Worm (Caenorhabditis elegans) whole organism, L4 larva: Measurements from ENCODE around the gene K03H1.7.

ENCODE experiments used
- T26A8.4 ChIP-seq: fragments of 200-800 bp; sonication (Bioruptor generic); IDR thresholded peaks from 2 replicates; pipeline ENCODE4 v1.3.6; 2022; ENCODE audit warnings: missing genetic modification characterization, missing compliant biosample characterization
- aha-1 ChIP-seq: fragments of 150-350 bp; peaks from one replicate; lab custom pipeline; 2014; ENCODE audit warnings: missing biosample characterization, missing genetic modification characterization
- ama-1 ChIP-seq: fragments of 150-350 bp; optimal IDR thresholded peaks from 2 replicates; lab custom pipeline; 2014; ENCODE audit warnings: inconsistent platforms, mixed read lengths
- egl-43 ChIP-seq: fragments of 200-800 bp; sonication (Bioruptor generic); IDR thresholded peaks from 2 replicates; pipeline ENCODE4 v1.3.6; 2022; ENCODE audit warnings: missing genetic modification reagents, missing genetic modification characterization, missing compliant biosample characterization
- hlh-30 ChIP-seq: sonication (generic microtip); optimal IDR thresholded peaks from 2 replicates; lab custom pipeline; 2017; ENCODE audit warnings: antibody characterized with exemption, mild to moderate bottlenecking, missing genetic modification characterization, missing compliant biosample characterization; ENCODE audit not compliant: insufficient read depth
- lir-3 ChIP-seq: sonication (generic microtip); optimal IDR thresholded peaks from 2 replicates; lab custom pipeline; 2016; ENCODE audit warnings: mild to moderate bottlenecking, missing genetic modification characterization, missing compliant biosample characterization
- mes-2 ChIP-seq: sonication (generic microtip); optimal IDR thresholded peaks from 2 replicates; lab custom pipeline; 2016; ENCODE audit warnings: missing genotype, mild to moderate bottlenecking, missing genetic modification characterization, missing compliant biosample characterization; ENCODE audit not compliant: poor library complexity, severe bottlenecking
- snpc-4 ChIP-seq: fragments of 150-350 bp; optimal IDR thresholded peaks from 2 replicates; lab custom pipeline; 2014; ENCODE audit warnings: missing biosample characterization, missing genetic modification characterization
- unc-130 ChIP-seq: sonication (generic microtip); optimal IDR thresholded peaks from 2 replicates; lab custom pipeline; 2016; ENCODE audit warnings: missing genetic modification reagents, missing genetic modification characterization, missing compliant biosample characterization
- unc-62 ChIP-seq, 3 experiments: fragments of 150-350 bp in 1 of 3; sonication (generic microtip); optimal IDR thresholded peaks in 2 of 3; peaks in 1 of 3; 1 replicate in 1 of 3; 2 replicates in 2 of 3; lab custom pipeline; 2014 to 2017; ENCODE audit warnings: missing biosample characterization in 3 of 3, missing genetic modification characterization in 3 of 3, missing genetic modification reagents in 3 of 3, missing genotype in 1 of 3

DNA sequence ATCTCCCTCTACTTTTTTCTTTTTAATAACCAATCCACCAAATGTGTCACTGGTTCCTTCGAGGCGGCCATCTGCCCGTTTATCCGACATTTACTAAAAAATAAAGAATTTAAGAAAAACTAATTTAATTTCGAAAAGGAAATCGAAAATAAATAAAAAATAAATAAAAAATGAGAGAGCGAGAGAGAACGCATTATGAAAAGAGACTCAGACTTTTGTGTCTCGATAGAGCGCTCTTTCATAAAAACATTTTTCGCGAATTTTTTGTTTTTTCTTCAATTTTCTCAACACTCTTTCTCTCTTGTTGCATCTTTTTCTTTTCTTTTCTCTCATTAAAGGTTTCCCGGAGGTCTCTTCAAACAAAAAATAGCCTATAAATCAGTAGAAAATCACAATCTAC lies 8.9 kb downstream of the K03H1.7 start, which contains the start of gene mog-1:
- TF ChIP-seq aha-1 (tag; lab: Kevin White, UChicago) = no peak
- TF ChIP-seq ama-1 = no peak
- peak; percentile 17 for TF ChIP-seq mes-2
- no peak for TF ChIP-seq snpc-4 (tag; lab: Kevin White, UChicago)
- TF ChIP-seq unc-130 (GFP tag; lab: Kevin White, UChicago) = no peak
- no peak for TF ChIP-seq hlh-30
- TF ChIP-seq egl-43 (GFP tag; lab: Robert Waterston, UW) = no peak
- no peak for TF ChIP-seq T26A8.4 (GFP tag; lab: Robert Waterston, UW)
- TF ChIP-seq unc-62 (GFP tag; optimal IDR thresholded peaks at IDR 0.05 in 1 of 2; lab: Kevin White, UChicago) = no peak
- no peak for TF ChIP-seq unc-62 (tag; optimal IDR thresholded peaks at IDR 0.05; lab: Kevin White, UChicago)
- TF ChIP-seq lir-3 (tag; lab: Kevin White, UChicago) = no peak
